Worm (Caenorhabditis elegans): Measurements from ENCODE around the gene sri-2.

ce11 chrV:15915307-15915706, 49.7 kb downstream of the sri-2 start:
- TF ChIP-seq flt-1 (GFP tag; IDR thresholded peaks at IDR 0.05) (no peak), F13C5.2 (tag; optimal IDR thresholded peaks at IDR 0.05) (no peak), ama-1 (optimal IDR thresholded peaks at IDR 0.05) (no peak), ceh-13 (GFP tag; optimal IDR thresholded peaks at IDR 0.05) (no peak), tra-4 (tag; optimal IDR thresholded peaks at IDR 0.05) (no peak), sea-1 (GFP tag; conservative IDR thresholded peaks at IDR 0.05) (no peak), tbx-11 (GFP tag; IDR thresholded peaks at IDR 0.05) (no peak), tbx-37 (GFP tag; conservative IDR thresholded peaks at IDR 0.05) (no peak), aly-1 (tag; optimal IDR thresholded peaks at IDR 0.05) (no peak), hnd-1 (tag; optimal IDR thresholded peaks at IDR 0.05) (no peak), ets-7 (tag; optimal IDR thresholded peaks at IDR 0.05) (no peak)

Measured in whole organism, early embryonic.